Fruit fly (Drosophila melanogaster) whole organism, larva: Measurements from ENCODE around the gene Csl4.

ENCODE experiments used
- noc ChIP-seq: fragments of 200-800 bp; sonication (Bioruptor generic); optimal IDR thresholded peaks from 3 replicates; lab custom pipeline; 2019; ENCODE audit warnings: missing biosample characterization, mild to moderate bottlenecking, missing genetic modification characterization, moderate library complexity

Gene Csl4

DNA sequence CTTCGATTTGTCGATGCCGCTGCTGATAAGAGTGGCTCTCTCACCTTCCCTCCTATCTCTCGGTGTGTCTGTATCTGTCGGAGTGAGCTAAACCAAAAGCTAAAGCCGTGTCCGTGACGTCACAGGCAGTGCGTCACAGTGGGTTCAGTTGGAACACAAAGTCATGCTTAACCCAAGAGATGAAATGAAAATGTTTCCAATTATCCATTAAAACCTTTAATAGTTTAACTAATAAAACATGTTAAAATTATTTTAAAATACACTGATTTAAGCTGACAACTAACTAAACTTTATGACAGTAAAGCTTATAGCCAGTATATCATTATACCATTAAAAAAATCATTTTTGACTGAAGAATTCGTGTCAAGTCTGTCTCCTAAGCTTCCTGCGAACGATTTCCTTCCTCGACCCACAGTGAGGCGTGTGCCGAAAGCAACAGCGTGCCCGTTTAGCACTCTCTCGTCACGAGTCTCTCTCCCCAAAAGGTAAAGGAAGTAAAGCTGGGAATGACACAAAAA is 10.3 kb downstream of the Csl4 start, which contains the start of gene Idua:
TSS of gene Idua (minus strand) at position 51 of the 518 bp plus-strand sequence.
- TF ChIP-seq noc (tag; lab: Kevin White, UChicago): no peak

DNA sequence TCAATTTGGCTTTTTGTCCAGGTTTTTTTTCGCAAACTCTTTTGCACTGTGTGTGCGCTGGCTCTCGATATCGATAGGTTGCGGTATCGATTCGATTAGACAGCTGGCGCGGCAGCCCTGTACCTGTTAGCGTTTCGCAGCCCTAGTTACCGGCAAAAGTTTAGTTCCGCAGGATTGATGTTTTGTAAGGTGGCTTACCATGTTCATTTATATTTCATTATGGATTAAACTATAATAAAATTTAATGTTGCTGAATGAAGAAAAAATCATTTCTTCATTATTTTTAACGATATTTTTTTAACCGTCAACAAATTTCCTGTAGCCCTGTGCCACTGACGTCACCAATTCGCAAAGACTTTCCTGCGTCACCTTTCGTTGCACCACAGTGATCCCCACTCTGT is 16.8 kb downstream of the Csl4 start, which contains the start of gene Reps:
TSS of gene Reps (minus strand) at position 84 of the 401 bp plus-strand sequence.
- TF ChIP-seq noc (tag; lab: Kevin White, UChicago): peak; percentile 95

DNA sequence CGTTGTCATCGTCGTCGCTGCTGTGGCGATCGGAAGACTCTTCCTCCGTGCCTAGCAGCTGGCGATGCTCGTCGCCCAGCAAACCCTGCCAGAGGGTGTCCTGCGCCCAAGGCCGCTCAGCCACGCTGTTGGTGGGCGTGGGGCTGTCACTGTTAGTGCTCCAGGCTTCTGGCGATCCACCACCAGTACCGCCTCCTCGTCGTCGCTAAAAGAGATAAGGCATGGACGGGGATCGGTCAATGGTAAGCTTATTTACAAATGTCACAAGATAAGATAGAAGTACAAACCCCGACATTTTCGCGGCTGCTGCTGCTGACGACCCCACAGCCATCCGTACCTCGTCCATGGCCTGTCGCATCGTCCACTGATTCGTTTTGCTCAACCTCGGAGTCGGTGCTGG is 18.0 kb downstream of the Csl4 start:
- TF ChIP-seq noc (tag; lab: Kevin White, UChicago): no peak

DNA sequence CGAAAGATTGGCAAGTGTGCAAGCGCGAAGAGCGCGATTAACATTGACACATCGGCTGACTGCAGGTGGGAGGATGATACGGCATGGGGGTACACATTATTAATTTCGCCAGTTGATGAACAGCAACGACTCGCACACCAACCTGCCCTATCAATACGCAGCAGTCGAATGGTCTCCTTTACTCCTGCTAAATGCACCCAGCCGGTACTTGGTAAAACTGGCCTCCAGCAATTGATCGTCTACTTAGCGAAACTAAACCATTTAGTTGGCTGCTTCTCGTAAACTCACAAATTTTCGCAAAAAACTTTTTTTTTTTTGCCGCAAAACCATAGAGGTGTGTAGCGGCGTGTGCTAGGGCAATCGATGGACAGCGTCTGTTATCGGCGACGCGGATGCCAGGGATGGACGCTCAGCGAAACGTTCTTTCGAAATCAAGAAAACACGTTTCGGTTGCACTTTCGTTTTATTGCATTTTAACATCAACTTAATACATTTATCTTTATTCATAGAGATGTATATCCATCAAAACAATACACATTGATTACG is 22.8 kb downstream of the Csl4 start, which contains the start of gene Ge-1:
TSS of gene Ge-1 (minus strand) at position 373 of the 546 bp plus-strand sequence.
- no peak for TF ChIP-seq noc (tag; lab: Kevin White, UChicago)

DNA sequence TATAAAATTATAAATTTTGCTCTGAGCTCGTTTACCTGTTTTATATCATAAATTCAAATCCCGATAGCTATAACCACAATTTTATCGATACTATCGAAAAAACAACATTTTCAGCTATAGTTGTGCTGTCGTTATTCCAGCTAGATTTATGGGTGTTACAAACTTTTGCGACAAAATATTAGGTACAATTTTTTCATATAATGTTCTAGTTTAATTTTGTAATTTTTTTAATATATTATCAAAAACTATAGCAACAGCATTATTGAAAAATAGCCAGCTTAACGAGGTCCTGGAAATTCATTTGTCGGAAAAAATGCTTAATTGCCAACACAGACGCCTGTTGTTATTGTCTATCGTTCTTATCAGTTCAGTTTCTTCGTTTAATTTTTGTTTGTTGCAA is 32.3 kb downstream of the Csl4 start, which contains the start of gene Wdr59:
TSS of gene Wdr59 (plus strand) at position 334 of the 400 bp plus-strand sequence.
- no peak for TF ChIP-seq noc (tag; lab: Kevin White, UChicago)

DNA sequence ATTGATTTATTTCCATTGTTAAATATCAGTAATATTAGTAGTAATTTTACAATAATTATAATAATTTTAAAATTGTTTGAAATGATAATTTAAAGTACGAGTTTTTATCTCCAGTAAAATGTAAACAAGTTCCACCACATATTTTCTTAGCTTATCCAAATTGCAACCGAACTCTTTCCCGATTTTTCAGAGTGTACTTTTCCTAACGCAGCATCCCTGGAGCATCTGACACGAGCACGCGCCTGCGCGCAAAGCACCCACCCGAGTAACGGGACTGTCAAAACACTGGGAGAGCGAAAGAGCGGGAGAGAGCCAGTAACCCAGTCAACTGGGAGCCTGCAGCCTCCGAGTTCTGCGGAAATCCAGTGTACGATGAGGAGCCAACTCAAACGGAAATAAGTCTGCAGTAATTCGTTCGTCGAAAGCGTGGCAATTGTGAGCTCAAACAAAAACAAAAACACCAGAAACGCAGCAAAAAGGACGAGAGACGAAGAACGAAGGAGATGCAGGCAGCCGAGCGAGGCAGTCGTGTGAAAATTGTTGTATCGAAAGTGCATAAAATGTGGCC is 36.9 kb downstream of the Csl4 start, which contains the start of gene CG16854:
TSS of gene CG16854 (plus strand) at position 365 of the 568 bp plus-strand sequence.
- TF ChIP-seq noc (tag; lab: Kevin White, UChicago): no peak

DNA sequence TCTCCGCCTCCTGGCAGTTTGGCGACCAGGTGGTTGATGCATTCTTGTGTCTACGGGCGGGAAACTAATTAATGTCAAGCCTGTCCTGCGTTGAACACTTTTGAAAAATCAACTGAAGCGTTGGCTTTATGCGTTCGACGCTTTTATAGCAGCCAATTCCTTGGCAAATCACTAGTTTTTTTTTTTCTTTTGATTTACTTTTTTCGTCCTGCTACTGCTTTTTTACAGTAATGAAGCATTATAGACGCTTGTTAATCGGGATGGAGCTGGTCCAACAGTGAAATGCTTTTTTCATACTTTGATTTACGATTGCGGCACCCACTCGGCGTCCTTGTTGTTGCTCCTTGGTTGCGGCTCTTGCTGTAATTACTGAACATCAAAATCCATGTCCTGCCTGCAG is 38.2 kb downstream of the Csl4 start, which contains the start of gene AstCC:
TSS of gene AstCC (minus strand) at position 101 of the 400 bp plus-strand sequence.
- no peak for TF ChIP-seq noc (tag; lab: Kevin White, UChicago)

DNA sequence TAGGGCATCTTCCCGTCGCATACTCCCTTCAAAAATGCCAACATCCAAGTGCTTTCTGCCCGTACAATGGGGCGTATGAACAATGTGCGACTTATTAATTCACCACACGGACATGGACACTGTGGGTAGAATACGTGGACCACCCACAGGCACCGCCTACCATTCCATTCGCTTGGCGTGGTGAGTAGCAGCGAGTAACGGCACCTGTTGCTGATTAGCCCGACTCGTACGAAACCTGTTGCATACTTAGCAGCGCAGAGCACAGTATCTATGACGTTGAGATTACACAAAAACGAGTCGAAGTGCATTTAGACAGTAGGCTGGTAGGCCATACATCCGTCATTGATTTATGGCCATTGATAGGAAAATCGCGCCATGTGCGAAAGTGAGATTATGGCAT is 41.3 kb downstream of the Csl4 start:
- no peak for TF ChIP-seq noc (tag; lab: Kevin White, UChicago)

DNA sequence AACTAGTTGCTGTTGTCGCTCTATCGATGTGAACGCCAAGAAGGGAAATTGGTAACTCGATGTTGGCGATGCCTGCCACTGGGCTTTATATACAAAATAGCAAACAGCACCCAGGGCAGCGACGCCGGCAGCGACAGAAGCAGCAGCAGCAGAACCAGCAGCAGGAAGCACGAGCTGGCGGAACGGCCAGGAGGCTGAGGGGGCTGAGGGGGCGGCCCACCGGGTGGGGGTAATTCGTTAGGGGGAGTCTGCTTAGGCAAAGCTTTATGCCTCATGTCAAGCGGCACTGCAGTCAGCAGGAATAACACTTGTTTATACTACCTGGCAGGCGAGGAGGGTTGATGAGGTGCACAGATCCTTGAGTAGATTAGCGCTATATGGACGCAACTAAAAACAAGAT is 42.0 kb downstream of the Csl4 start, which contains the start of gene AstC:
TSS of gene AstC (minus strand) at position 63 of the 400 bp plus-strand sequence.
- no peak for TF ChIP-seq noc (tag; lab: Kevin White, UChicago)

DNA sequence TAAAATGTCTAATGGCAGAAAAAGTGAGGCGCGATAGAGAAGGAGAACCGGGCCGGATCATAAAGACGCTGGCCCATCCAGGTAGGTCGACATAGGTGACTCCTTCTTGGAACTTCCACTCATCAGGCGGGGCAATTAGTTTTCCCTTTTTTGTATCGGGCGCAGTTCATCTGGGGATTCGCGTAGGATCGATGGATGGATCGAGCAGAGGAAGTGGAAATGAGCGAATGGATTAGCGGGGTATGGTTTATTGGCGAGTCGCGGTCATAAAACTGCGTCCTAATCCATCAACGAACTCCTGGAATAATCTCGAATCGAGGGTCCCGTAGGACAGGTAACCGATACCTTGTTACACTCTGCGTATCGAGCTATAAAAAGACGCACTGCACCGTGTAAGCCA is 48.3 kb downstream of the Csl4 start, which contains the start of gene CG43725:
TSS of gene CG43725 (plus strand) at position 400 of the 400 bp plus-strand sequence.
- TF ChIP-seq noc (tag; lab: Kevin White, UChicago): no peak

DNA sequence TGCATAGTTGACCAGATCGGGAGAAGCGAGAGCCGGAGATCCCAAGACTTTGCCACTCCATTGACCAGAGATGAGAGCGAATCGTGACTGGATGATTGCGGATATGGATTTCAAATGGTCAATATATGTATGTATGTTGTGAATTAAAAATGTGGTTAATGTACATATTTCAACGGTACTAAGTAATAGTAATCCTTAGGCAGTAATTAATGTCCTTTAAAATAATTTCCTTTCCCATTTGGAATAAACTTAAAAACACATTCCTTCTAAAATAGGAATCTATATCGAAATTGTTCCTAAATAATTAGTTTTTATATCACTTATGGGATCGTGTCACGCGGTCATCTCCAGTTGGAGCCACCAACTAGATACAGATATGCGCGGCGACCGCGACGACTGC is 49.4 kb downstream of the Csl4 start:
- TF ChIP-seq noc (tag; lab: Kevin White, UChicago): no peak

DNA sequence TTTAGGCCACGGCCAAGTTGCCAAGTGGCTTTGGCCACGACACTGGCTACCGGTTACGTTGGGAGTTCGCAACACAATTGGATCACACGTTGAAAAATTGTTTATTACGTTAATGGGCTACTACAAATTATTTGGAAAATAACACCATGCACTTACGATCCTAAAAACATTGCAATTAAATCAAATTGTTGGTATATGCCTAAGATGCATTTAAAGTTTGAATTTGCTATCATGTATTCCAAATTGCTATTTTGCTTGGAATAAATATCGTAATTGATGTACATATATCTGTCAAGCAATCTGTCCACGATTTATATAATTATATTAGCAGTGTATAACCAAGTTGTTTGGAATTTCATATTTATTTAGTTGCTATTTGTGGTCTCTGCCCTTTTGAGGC is 50.5 kb downstream of the Csl4 start:
- no peak for TF ChIP-seq noc (tag; lab: Kevin White, UChicago)
